Fruit fly (Drosophila melanogaster) whole organism, embryonic: ENCODE measurements around the gene CG15014.

Experiments used
- Atf6 ChIP-seq: fragments of 200-800 bp; sonication (Bioruptor generic); IDR thresholded peaks from 2 replicates; pipeline ENCODE4 v1.3.6; 2022; ENCODE audit warnings: missing biosample characterization, missing genetic modification characterization
- Awh ChIP-seq: fragments of 200-800 bp; sonication (Bioruptor generic); IDR thresholded peaks from 2 replicates; pipeline ENCODE4, ENCODE4 v1.3.6; 2022; ENCODE audit warnings: missing biosample characterization, missing genetic modification characterization
- CG10147 ChIP-seq: fragments of 200-800 bp; sonication (Bioruptor generic); optimal IDR thresholded peaks from 2 replicates; lab custom pipeline; 2019; ENCODE audit warnings: missing biosample characterization, mild to moderate bottlenecking, missing genetic modification characterization, moderate library complexity
- CG10274 ChIP-seq: fragments of 200-800 bp; sonication (Bioruptor generic); optimal IDR thresholded peaks from 3 replicates; lab custom pipeline; 2017; ENCODE audit warnings: missing biosample characterization, mild to moderate bottlenecking, missing genetic modification characterization
- CG11504 ChIP-seq: fragments of 200-800 bp; sonication (Bioruptor generic); optimal IDR thresholded peaks from 3 replicates; lab custom pipeline; 2019; ENCODE audit warnings: missing biosample characterization, mild to moderate bottlenecking, missing genetic modification characterization, moderate library complexity
- CG12071 ChIP-seq: fragments of 200-800 bp; sonication (Bioruptor generic); optimal IDR thresholded peaks from 3 replicates; lab custom pipeline; 2018; ENCODE audit warnings: missing biosample characterization, mild to moderate bottlenecking, missing genetic modification characterization
- CG12104 ChIP-seq: fragments of 200-800 bp; sonication (Bioruptor generic); optimal IDR thresholded peaks from 3 replicates; lab custom pipeline; 2016; ENCODE audit warnings: missing biosample characterization, missing genetic modification characterization
- CG12299 ChIP-seq: fragments of 200-800 bp; sonication (Bioruptor generic); optimal IDR thresholded peaks from 2 replicates; lab custom pipeline; 2018; ENCODE audit warnings: missing biosample characterization, mild to moderate bottlenecking, missing genetic modification characterization
- CG12744 ChIP-seq: fragments of 200-800 bp; sonication (Bioruptor generic); optimal IDR thresholded peaks from 2 replicates; lab custom pipeline; 2016; ENCODE audit warnings: missing biosample characterization, missing genetic modification characterization
- CG12769 ChIP-seq: fragments of 200-800 bp; sonication (Bioruptor generic); optimal IDR thresholded peaks from 2 replicates; lab custom pipeline; 2019; ENCODE audit warnings: missing biosample characterization, mild to moderate bottlenecking, missing genetic modification characterization, moderate library complexity
- CG15601 ChIP-seq: fragments of 200-800 bp; sonication (Bioruptor generic); optimal IDR thresholded peaks from 3 replicates; lab custom pipeline; 2019; ENCODE audit warnings: missing biosample characterization, mild to moderate bottlenecking, missing genetic modification characterization, moderate library complexity
- CG17568 ChIP-seq: fragments of 200-800 bp; sonication (Bioruptor generic); optimal IDR thresholded peaks from 2 replicates; lab custom pipeline; 2018; ENCODE audit warnings: missing biosample characterization, mild to moderate bottlenecking, missing genetic modification characterization, moderate library complexity
- CG17829 ChIP-seq: fragments of 200-800 bp; optimal IDR thresholded peaks from 2 replicates; lab custom pipeline; 2019; ENCODE audit warnings: missing biosample characterization, mild to moderate bottlenecking, missing genetic modification characterization, moderate library complexity
- CG1792 ChIP-seq: fragments of 200-800 bp; sonication (Bioruptor generic); optimal IDR thresholded peaks from 2 replicates; lab custom pipeline; 2016; ENCODE audit warnings: missing biosample characterization, missing genetic modification characterization
- CG2116 ChIP-seq: fragments of 200-800 bp; sonication (Bioruptor generic); optimal IDR thresholded peaks from 3 replicates; lab custom pipeline; 2018; ENCODE audit warnings: missing biosample characterization, mild to moderate bottlenecking, missing genetic modification characterization
- CG30403 ChIP-seq: fragments of 200-800 bp; sonication (Bioruptor generic); optimal IDR thresholded peaks from 3 replicates; lab custom pipeline; 2016; ENCODE audit warnings: missing biosample characterization, missing genetic modification characterization
- CG31224 ChIP-seq: fragments of 200-800 bp; sonication (Bioruptor generic); IDR thresholded peaks from 2 replicates; pipeline ENCODE4 v1.3.6; 2022; ENCODE audit warnings: missing biosample characterization, missing genetic modification characterization
- CG33557 ChIP-seq: fragments of 200-800 bp; sonication (Bioruptor generic); optimal IDR thresholded peaks from 2 replicates; lab custom pipeline; 2019; ENCODE audit warnings: missing biosample characterization, mild to moderate bottlenecking, missing genetic modification characterization, moderate library complexity
- CG3407 ChIP-seq: fragments of 200-800 bp; sonication (Bioruptor generic); optimal IDR thresholded peaks from 2 replicates; lab custom pipeline; 2018; ENCODE audit warnings: missing biosample characterization, mild to moderate bottlenecking, missing genetic modification characterization
- CG3726 ChIP-seq: fragments of 200-800 bp; sonication (Bioruptor generic); IDR thresholded peaks from 3 replicates; pipeline ENCODE4, ENCODE4 v1.3.6; 2022; ENCODE audit warnings: missing biosample characterization, missing genetic modification characterization
- CG4707 ChIP-seq: fragments of 200-800 bp; sonication (Bioruptor generic); optimal IDR thresholded peaks from 2 replicates; lab custom pipeline; 2018; ENCODE audit warnings: missing biosample characterization, mild to moderate bottlenecking, missing genetic modification characterization, moderate library complexity
- Dll ChIP-seq: fragments of 200-800 bp; sonication (Bioruptor generic); IDR thresholded peaks from 4 replicates; pipeline ENCODE4 v1.3.6; 2022; ENCODE audit warnings: missing biosample characterization, missing genetic modification characterization; ENCODE audit not compliant: partially characterized antibody
- ERR ChIP-seq: fragments of 200-800 bp; sonication (Bioruptor generic); optimal IDR thresholded peaks from 2 replicates; lab custom pipeline; 2016; ENCODE audit warnings: missing biosample characterization, missing genetic modification characterization
- GATAe ChIP-seq: fragments of 200-800 bp; sonication (Bioruptor generic); conservative IDR thresholded peaks from 2 replicates; pipeline ENCODE4 v1.3.6; 2022; ENCODE audit warnings: missing biosample characterization, missing genetic modification characterization
- Hmx ChIP-seq: fragments of 200-800 bp; sonication (Bioruptor generic); optimal IDR thresholded peaks from 2 replicates; lab custom pipeline; 2016; ENCODE audit warnings: missing biosample characterization, missing genetic modification characterization
- Mad ChIP-seq: fragments of 200-800 bp; sonication (Bioruptor generic); optimal IDR thresholded peaks from 2 replicates; lab custom pipeline; 2016; ENCODE audit warnings: missing biosample characterization, missing genetic modification characterization
- Mrtf ChIP-seq: fragments of 200-800 bp; sonication (Bioruptor generic); IDR thresholded peaks from 3 replicates; pipeline ENCODE4 v1.3.6; 2022; ENCODE audit warnings: missing biosample characterization, missing genetic modification characterization
- Myb ChIP-seq: fragments of 200-800 bp; sonication (Bioruptor generic); optimal IDR thresholded peaks from 2 replicates; lab custom pipeline; 2016; ENCODE audit warnings: missing biosample characterization, missing genetic modification characterization
- NfI ChIP-seq: fragments of 200-800 bp; sonication (Bioruptor generic); optimal IDR thresholded peaks from 3 replicates; lab custom pipeline; 2018; ENCODE audit warnings: missing biosample characterization, mild to moderate bottlenecking, missing genetic modification characterization, moderate library complexity
- Ptx1 ChIP-seq: fragments of 200-800 bp; sonication (Bioruptor generic); IDR thresholded peaks from 2 replicates; pipeline ENCODE4 v1.3.6; 2022; ENCODE audit warnings: missing biosample characterization, missing genetic modification characterization
- ac ChIP-seq: fragments of 200-800 bp; sonication (Bioruptor generic); optimal IDR thresholded peaks from 3 replicates; lab custom pipeline; 2017; ENCODE audit warnings: missing biosample characterization, mild to moderate bottlenecking, missing genetic modification characterization
- bigmax ChIP-seq: fragments of 200-800 bp; sonication (Bioruptor generic); optimal IDR thresholded peaks from 2 replicates; lab custom pipeline; 2018; ENCODE audit warnings: missing biosample characterization, mild to moderate bottlenecking, missing genetic modification characterization
- btn ChIP-seq: fragments of 200-800 bp; sonication (Bioruptor generic); optimal IDR thresholded peaks from 2 replicates; lab custom pipeline; 2016; ENCODE audit warnings: missing biosample characterization, missing genetic modification characterization
- cg ChIP-seq: fragments of 200-800 bp; sonication (Bioruptor generic); optimal IDR thresholded peaks from 3 replicates; lab custom pipeline; 2019; ENCODE audit warnings: missing biosample characterization, mild to moderate bottlenecking, missing genetic modification characterization, moderate library complexity
- dm ChIP-seq: fragments of 200-800 bp; sonication (Bioruptor generic); optimal IDR thresholded peaks from 3 replicates; lab custom pipeline; 2016; ENCODE audit warnings: missing biosample characterization, missing genetic modification characterization
- ems ChIP-seq: fragments of 200-800 bp; sonication (Bioruptor generic); optimal IDR thresholded peaks from 3 replicates; lab custom pipeline; 2016; ENCODE audit warnings: missing biosample characterization, missing genetic modification characterization
- fd96Cb ChIP-seq: fragments of 200-800 bp; sonication (Bioruptor generic); optimal IDR thresholded peaks from 2 replicates; lab custom pipeline; 2018; ENCODE audit warnings: missing biosample characterization, mild to moderate bottlenecking, missing genetic modification characterization, moderate library complexity
- gce ChIP-seq: fragments of 200-800 bp; sonication (Bioruptor generic); IDR thresholded peaks from 3 replicates; pipeline ENCODE4 v1.3.6; 2022; ENCODE audit warnings: missing biosample characterization, missing genetic modification characterization
- insv ChIP-seq, 2 experiments: fragments of 200-800 bp; sonication (Bioruptor generic); optimal IDR thresholded peaks; 3 replicates each; lab custom pipeline; 2016 to 2018; ENCODE audit warnings: missing biosample characterization in 2 of 2, missing genetic modification characterization in 2 of 2
- lmd ChIP-seq: fragments of 200-800 bp; sonication (Bioruptor generic); IDR thresholded peaks from 2 replicates; pipeline ENCODE4 v1.3.6; 2022; ENCODE audit warnings: missing biosample characterization, missing genetic modification characterization
- prd ChIP-seq, 3 experiments: fragments of >200 bp in 2 of 3; fragments of 200-800 bp in 1 of 3; sonication (Bioruptor generic) in 1 of 3; optimal IDR thresholded peaks in 2 of 3; IDR thresholded peaks in 1 of 3; 2 replicates in 2 of 3; 3 replicates in 1 of 3; pipeline versions ENCODE4 v1.3.6 to Lab custom; 2017 to 2022; ENCODE audit warnings: missing biosample characterization in 1 of 3, missing genetic modification characterization in 1 of 3
- ro ChIP-seq: fragments of 200-800 bp; sonication (Bioruptor generic); IDR thresholded peaks from 2 replicates; pipeline ENCODE4 v1.3.6; 2022; ENCODE audit warnings: missing biosample characterization, missing genetic modification characterization
- salm ChIP-seq: fragments of 200-800 bp; sonication (Bioruptor generic); optimal IDR thresholded peaks from 2 replicates; lab custom pipeline; 2018; ENCODE audit warnings: missing biosample characterization, mild to moderate bottlenecking, missing genetic modification characterization
- sens ChIP-seq: fragments of 200-800 bp; sonication (Bioruptor generic); peaks from one replicate; lab custom pipeline; 2016; ENCODE audit warnings: missing biosample characterization, missing genetic modification characterization
- shn ChIP-seq: fragments of 200-800 bp; sonication (Bioruptor generic); optimal IDR thresholded peaks from 3 replicates; lab custom pipeline; 2016; ENCODE audit warnings: missing biosample characterization, missing genetic modification characterization
- ssp ChIP-seq: fragments of 200-800 bp; sonication (Bioruptor generic); IDR thresholded peaks from 2 replicates; pipeline ENCODE4 v1.3.6; 2022; ENCODE audit warnings: missing biosample characterization, missing genetic modification characterization
- vnd ChIP-seq: fragments of 200-800 bp; sonication (Bioruptor generic); IDR thresholded peaks from 3 replicates; pipeline ENCODE4 v1.3.6; 2022; ENCODE audit warnings: missing biosample characterization, missing genetic modification characterization; ENCODE audit not compliant: partially characterized antibody
- vvl ChIP-seq: fragments of 200-800 bp; sonication (Bioruptor generic); IDR thresholded peaks from 2 replicates; pipeline ENCODE4 v1.3.6; 2022; ENCODE audit warnings: missing biosample characterization, missing genetic modification characterization
- wek ChIP-seq: fragments of 200-800 bp; sonication (Bioruptor generic); optimal IDR thresholded peaks from 3 replicates; lab custom pipeline; 2018; ENCODE audit warnings: missing biosample characterization, mild to moderate bottlenecking, missing genetic modification characterization, moderate library complexity
- wor ChIP-seq: fragments of 200-800 bp; sonication (Bioruptor generic); IDR thresholded peaks from 2 replicates; pipeline ENCODE4 v1.3.6; 2022; ENCODE audit warnings: missing biosample characterization, missing genetic modification characterization
- zen ChIP-seq: fragments of 200-800 bp; sonication (Bioruptor generic); optimal IDR thresholded peaks from 3 replicates; lab custom pipeline; 2018; ENCODE audit warnings: missing biosample characterization, mild to moderate bottlenecking, missing genetic modification characterization, moderate library complexity
- zf30C ChIP-seq: fragments of 200-800 bp; sonication (Bioruptor generic); optimal IDR thresholded peaks from 3 replicates; lab custom pipeline; 2018; ENCODE audit warnings: missing biosample characterization, mild to moderate bottlenecking, missing genetic modification characterization

Gene CG15014

DNA sequence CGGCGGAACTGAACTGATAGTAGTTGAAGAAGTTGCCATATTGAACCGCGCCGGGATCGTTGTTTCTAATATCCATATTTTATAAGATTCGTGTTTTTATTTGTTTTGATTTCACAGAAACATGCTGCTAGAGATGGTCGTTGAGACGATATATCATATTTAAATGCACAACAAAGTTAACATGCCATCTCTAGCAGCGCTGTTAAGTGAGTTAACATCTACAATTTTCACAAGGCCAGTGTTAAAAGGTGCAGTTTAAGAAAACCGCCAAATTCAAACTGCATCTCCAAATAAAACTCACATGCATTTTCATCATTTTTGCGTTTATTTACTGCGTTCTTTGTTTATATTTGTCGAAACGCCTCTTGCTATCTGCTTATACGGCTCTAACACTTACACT lies 45.3 kb upstream of the CG15014 start, which contains the start of gene CG11342 (continued):
- no peak for TF ChIP-seq gce (GFP tag; lab: Robert Waterston, UW)
- no peak for TF ChIP-seq Mad (GFP tag; lab: Kevin White, UChicago)
- TF ChIP-seq CG17829: no peak
- no peak for TF ChIP-seq CG12071 (GFP tag; lab: Kevin White, UChicago)
- TF ChIP-seq CG12104: no peak
- no peak for TF ChIP-seq CG12744
- no peak for TF ChIP-seq CG33557 (GFP tag; lab: Kevin White, UChicago)
- no peak for TF ChIP-seq btn
- no peak for TF ChIP-seq Ptx1
- TF ChIP-seq Atf6 (GFP tag; lab: Robert Waterston, UW): no peak
- TF ChIP-seq Hmx (GFP tag; lab: Kevin White, UChicago): no peak
- no peak for TF ChIP-seq CG10274 (GFP tag; lab: Kevin White, UChicago)
- TF ChIP-seq Dll (GFP tag; lab: Robert Waterston, UW): peak; percentile 91
- TF ChIP-seq insv (GFP tag; optimal IDR thresholded peaks at IDR 0.05; lab: Kevin White, UChicago): no peak
- TF ChIP-seq vvl (GFP tag; lab: Robert Waterston, UW): 0 out of 2 replicates have a peak, but pooled peaks have one; percentile 13
- no peak for TF ChIP-seq CG1792 (GFP tag; lab: Kevin White, UChicago)
- TF ChIP-seq fd96Cb (tag; lab: Kevin White, UChicago): no peak
- TF ChIP-seq zf30C (GFP tag; lab: Kevin White, UChicago): no peak
- TF ChIP-seq ro (GFP tag; lab: Robert Waterston, UW): no peak
- no peak for TF ChIP-seq wek (GFP tag; lab: Kevin White, UChicago)
- peak; percentile 47 for TF ChIP-seq dm (GFP tag; lab: Kevin White, UChicago)
- TF ChIP-seq GATAe (GFP tag; lab: Robert Waterston, UW): no peak
- TF ChIP-seq sens (GFP tag; lab: Kevin White, UChicago): peak; percentile 42
- TF ChIP-seq CG3726 (GFP tag; lab: Robert Waterston, UW): no peak
- no peak for TF ChIP-seq Awh (GFP tag; lab: Robert Waterston, UW)
- TF ChIP-seq CG12769: no peak
- no peak for TF ChIP-seq zen (tag; lab: Kevin White, UChicago)
- no peak for TF ChIP-seq CG10147 (GFP tag; lab: Kevin White, UChicago)
- no peak for TF ChIP-seq salm
- TF ChIP-seq Myb: no peak
- TF ChIP-seq wor (GFP tag; lab: Robert Waterston, UW): no peak
- TF ChIP-seq CG12299 (tag; lab: Kevin White, UChicago): no peak
- TF ChIP-seq ac (GFP tag; lab: Kevin White, UChicago): no peak
- no peak for TF ChIP-seq CG31224
- TF ChIP-seq bigmax (GFP tag; lab: Kevin White, UChicago): no peak
- TF ChIP-seq cg (GFP tag; lab: Kevin White, UChicago): no peak
- peak; percentile 64 for TF ChIP-seq vnd (GFP tag; lab: Robert Waterston, UW)
- no peak for TF ChIP-seq prd (optimal IDR thresholded peaks at IDR 0.05; lab: Kevin White, UChicago)
- TF ChIP-seq prd (GFP tag; IDR thresholded peaks at IDR 0.05; lab: Robert Waterston, UW): no peak
- TF ChIP-seq Mrtf: no peak
- no peak for TF ChIP-seq CG11504 (tag; lab: Kevin White, UChicago)
- TF ChIP-seq CG30403: no peak
- no peak for TF ChIP-seq shn (GFP tag; lab: Kevin White, UChicago)
- TF ChIP-seq CG4707: no peak
- TF ChIP-seq lmd: no peak
- TF ChIP-seq ERR (GFP tag; lab: Kevin White, UChicago): no peak
- no peak for TF ChIP-seq ems (GFP tag; lab: Kevin White, UChicago)
- TF ChIP-seq ssp (GFP tag; lab: Robert Waterston, UW): no peak
- no peak for TF ChIP-seq NfI (GFP tag; lab: Kevin White, UChicago)
- no peak for TF ChIP-seq CG3407 (GFP tag; lab: Kevin White, UChicago)
- peak; percentile 44 for TF ChIP-seq CG2116 (GFP tag; lab: Kevin White, UChicago)
- TF ChIP-seq CG15601 (tag; lab: Kevin White, UChicago): no peak
- no peak for TF ChIP-seq CG17568 (GFP tag; lab: Kevin White, UChicago)
